Worm (Caenorhabditis elegans): ENCODE measurements around the gene cdk-11.2.

ce11 chrX:10377663-10378062 is 41.9 kb downstream of the cdk-11.2 start:
- TF ChIP-seq flt-1 (GFP tag; IDR thresholded peaks at IDR 0.05) = no peak
- no peak for TF ChIP-seq ztf-29 (GFP tag; IDR thresholded peaks at IDR 0.05)
- no peak for TF ChIP-seq ref-1 (GFP tag; conservative IDR thresholded peaks at IDR 0.05)
- TF ChIP-seq T22C8.4 (GFP tag; IDR thresholded peaks at IDR 0.05) = no peak
- TF ChIP-seq klf-2 (GFP tag; conservative IDR thresholded peaks at IDR 0.05) = no peak
- TF ChIP-seq ztf-23 (GFP tag; IDR thresholded peaks at IDR 0.05) = no peak
- no peak for TF ChIP-seq tab-1 (GFP tag; IDR thresholded peaks at IDR 0.05)
- no peak for TF ChIP-seq med-1 (GFP tag; optimal IDR thresholded peaks at IDR 0.05; ENCODE audit: insufficient read depth)

Measured in whole organism, midembryonic.